Worm (Caenorhabditis elegans) whole organism, early embryonic: Measurements from ENCODE around the gene T26H5.14.

Experiments
- aly-1 ChIP-seq: sonication (generic microtip); optimal IDR thresholded peaks from 2 replicates; lab custom pipeline; 2016; ENCODE audit warnings: missing genetic modification characterization, missing compliant biosample characterization
- ama-1 ChIP-seq: fragments of 150-350 bp; optimal IDR thresholded peaks from 2 replicates; lab custom pipeline; 2014
- hnd-1 ChIP-seq: sonication (generic microtip); optimal IDR thresholded peaks from 2 replicates; lab custom pipeline; 2016; ENCODE audit warnings: missing genetic modification characterization, missing compliant biosample characterization
- pes-1 ChIP-seq: fragments of 200-800 bp; sonication (Bioruptor generic); IDR thresholded peaks from 2 replicates; pipeline ENCODE4 v1.3.6; 2022; ENCODE audit warnings: missing genetic modification reagents, missing genetic modification characterization, missing compliant biosample characterization
- scrt-1 ChIP-seq: fragments of 200-800 bp; sonication (Bioruptor generic); IDR thresholded peaks from 2 replicates; pipeline ENCODE4 v1.3.6; 2022; ENCODE audit warnings: missing genetic modification characterization, missing compliant biosample characterization
- tbx-37 ChIP-seq: fragments of 200-800 bp; sonication (Bioruptor generic); conservative IDR thresholded peaks from 2 replicates; pipeline ENCODE4 v1.3.6; 2022; ENCODE audit warnings: missing genetic modification reagents, missing genetic modification characterization, missing compliant biosample characterization

- TF ChIP-seq hnd-1 (no peak), pes-1 (GFP tag; lab: Robert Waterston, UW) (no peak), ama-1 (lab: Kevin White, UChicago) (no peak), aly-1 (tag; lab: Kevin White, UChicago) (no peak), scrt-1 (GFP tag; lab: Robert Waterston, UW) (no peak), tbx-37 (no peak)
These were observed 15.4 kb downstream of the T26H5.14 start, which contains the start of gene rocf-1 for ce11 chrV:15464402-15464801.
